Fruit fly (Drosophila melanogaster) whole organism, embryonic: ENCODE results near the gene tst.

Source experiments
- Atf6 ChIP-seq: fragments of 200-800 bp; sonication (Bioruptor generic); IDR thresholded peaks from 2 replicates; pipeline ENCODE4 v1.3.6; 2022; ENCODE audit warnings: missing biosample characterization, missing genetic modification characterization
- CG10366 ChIP-seq: fragments of 200-800 bp; sonication (Bioruptor generic); IDR thresholded peaks from 2 replicates; pipeline ENCODE4 v1.3.6; 2022; ENCODE audit warnings: missing biosample characterization, missing genetic modification characterization
- CG11093 ChIP-seq: fragments of 200-800 bp; sonication (Bioruptor generic); IDR thresholded peaks from 3 replicates; pipeline ENCODE4 v1.3.6; 2022; ENCODE audit warnings: missing biosample characterization, missing genetic modification characterization
- CG11398 ChIP-seq: fragments of 200-800 bp; sonication (Bioruptor generic); optimal IDR thresholded peaks from 2 replicates; lab custom pipeline; 2016; ENCODE audit warnings: missing biosample characterization, missing genetic modification characterization
- CG11560 ChIP-seq: fragments of 200-800 bp; sonication (Bioruptor generic); IDR thresholded peaks from 3 replicates; pipeline ENCODE4 v1.3.6; 2022; ENCODE audit warnings: missing biosample characterization, missing genetic modification characterization
- CG11695 ChIP-seq: fragments of 200-800 bp; sonication (Bioruptor generic); IDR thresholded peaks from 3 replicates; pipeline ENCODE4 v1.3.6; 2022; ENCODE audit warnings: missing biosample characterization, missing genetic modification characterization
- CG11696 ChIP-seq: fragments of 200-800 bp; sonication (Bioruptor generic); IDR thresholded peaks from 2 replicates; pipeline ENCODE4 v1.3.6; 2022; ENCODE audit warnings: missing biosample characterization, missing genetic modification characterization
- CG12219 ChIP-seq: fragments of 200-800 bp; sonication (Bioruptor generic); optimal IDR thresholded peaks from 3 replicates; lab custom pipeline; 2018; ENCODE audit warnings: missing biosample characterization, mild to moderate bottlenecking, missing genetic modification characterization
- CG12942 ChIP-seq: fragments of 200-800 bp; sonication (Bioruptor generic); optimal IDR thresholded peaks from 3 replicates; lab custom pipeline; 2016; ENCODE audit warnings: missing biosample characterization, missing genetic modification characterization
- CG14667 ChIP-seq: fragments of 200-800 bp; sonication (Bioruptor generic); IDR thresholded peaks from 2 replicates; pipeline ENCODE4 v1.3.6; 2022; ENCODE audit warnings: missing biosample characterization, missing genetic modification characterization
- CG14710 ChIP-seq: fragments of 200-800 bp; sonication (Bioruptor generic); optimal IDR thresholded peaks from 3 replicates; lab custom pipeline; 2019; ENCODE audit warnings: missing biosample characterization, mild to moderate bottlenecking, missing genetic modification characterization, moderate library complexity
- CG1529 ChIP-seq: fragments of 200-800 bp; sonication (Bioruptor generic); optimal IDR thresholded peaks from 3 replicates; lab custom pipeline; 2018; ENCODE audit warnings: missing biosample characterization, missing genetic modification characterization
- CG15514 ChIP-seq: fragments of 200-800 bp; sonication (Bioruptor generic); optimal IDR thresholded peaks from 3 replicates; lab custom pipeline; 2017; ENCODE audit warnings: missing biosample characterization, missing genetic modification characterization, mild to moderate bottlenecking, moderate library complexity, missing genetic modification reagents
- CG15696 ChIP-seq: fragments of 200-800 bp; sonication (Bioruptor generic); optimal IDR thresholded peaks from 2 replicates; lab custom pipeline; 2019; ENCODE audit warnings: missing biosample characterization, mild to moderate bottlenecking, missing genetic modification characterization, moderate library complexity
- CG17359 ChIP-seq: fragments of 200-800 bp; sonication (Bioruptor generic); optimal IDR thresholded peaks from 3 replicates; lab custom pipeline; 2018; ENCODE audit warnings: missing biosample characterization, mild to moderate bottlenecking, missing genetic modification characterization, moderate library complexity
- CG2712 ChIP-seq: fragments of 200-800 bp; optimal IDR thresholded peaks from 3 replicates; lab custom pipeline; 2019; ENCODE audit warnings: missing biosample characterization, mild to moderate bottlenecking, missing genetic modification characterization, moderate library complexity
- CG31224 ChIP-seq: fragments of 200-800 bp; sonication (Bioruptor generic); IDR thresholded peaks from 2 replicates; pipeline ENCODE4 v1.3.6; 2022; ENCODE audit warnings: missing biosample characterization, missing genetic modification characterization
- CG3163 ChIP-seq: fragments of 200-800 bp; sonication (Bioruptor generic); optimal IDR thresholded peaks from 3 replicates; lab custom pipeline; 2016; ENCODE audit warnings: missing biosample characterization, missing genetic modification characterization
- CG32532 ChIP-seq: fragments of 200-800 bp; sonication (Bioruptor generic); IDR thresholded peaks from 2 replicates; pipeline ENCODE4 v1.3.6; 2022; ENCODE audit warnings: missing biosample characterization, missing genetic modification characterization
- CG3726 ChIP-seq: fragments of 200-800 bp; sonication (Bioruptor generic); IDR thresholded peaks from 3 replicates; pipeline ENCODE4, ENCODE4 v1.3.6; 2022; ENCODE audit warnings: missing biosample characterization, missing genetic modification characterization
- CG4404 ChIP-seq: fragments of 200-800 bp; sonication (Bioruptor generic); IDR thresholded peaks from 2 replicates; pipeline ENCODE4 v1.3.6; 2022; ENCODE audit warnings: missing biosample characterization, missing genetic modification characterization
- CG4820 ChIP-seq: fragments of 200-800 bp; sonication (Bioruptor generic); optimal IDR thresholded peaks from 3 replicates; lab custom pipeline; 2016; ENCODE audit warnings: missing biosample characterization, missing genetic modification characterization
- CG6689 ChIP-seq: fragments of 200-800 bp; sonication (Bioruptor generic); IDR thresholded peaks from 2 replicates; pipeline ENCODE4 v1.3.6; 2022; ENCODE audit warnings: missing biosample characterization, missing genetic modification characterization
- Camta ChIP-seq: fragments of 200-800 bp; sonication (Bioruptor generic); optimal IDR thresholded peaks from 2 replicates; lab custom pipeline; 2016; ENCODE audit warnings: missing biosample characterization, missing genetic modification characterization
- Dbx ChIP-seq: fragments of 200-800 bp; sonication (Bioruptor generic); IDR thresholded peaks from 3 replicates; pipeline ENCODE4 v1.3.6; 2022; ENCODE audit warnings: missing biosample characterization, missing genetic modification characterization
- Jarid2 ChIP-seq: fragments of 200-800 bp; sonication (Bioruptor generic); optimal IDR thresholded peaks from 3 replicates; lab custom pipeline; 2017; ENCODE audit warnings: mild to moderate bottlenecking, missing biosample characterization, missing genetic modification reagents, missing genetic modification characterization
- Meics ChIP-seq: fragments of 200-800 bp; sonication (Bioruptor generic); optimal IDR thresholded peaks from 2 replicates; lab custom pipeline; 2017; ENCODE audit warnings: missing biosample characterization, mild to moderate bottlenecking, missing genetic modification characterization
- NK7.1 ChIP-seq: fragments of 200-800 bp; sonication (Bioruptor generic); optimal IDR thresholded peaks from 3 replicates; lab custom pipeline; 2016; ENCODE audit warnings: missing biosample characterization, missing genetic modification characterization
- Oli ChIP-seq: fragments of 200-800 bp; sonication (Bioruptor generic); optimal IDR thresholded peaks from 2 replicates; lab custom pipeline; 2018; ENCODE audit warnings: missing biosample characterization, mild to moderate bottlenecking, missing genetic modification characterization, moderate library complexity
- YL-1 ChIP-seq: fragments of 200-800 bp; sonication (Bioruptor generic); optimal IDR thresholded peaks from 3 replicates; lab custom pipeline; 2017; ENCODE audit warnings: missing biosample characterization, mild to moderate bottlenecking, missing genetic modification characterization
- ab ChIP-seq: fragments of 200-800 bp; sonication (Bioruptor generic); optimal IDR thresholded peaks from 2 replicates; lab custom pipeline; 2016; ENCODE audit warnings: missing biosample characterization, missing genetic modification characterization
- bsh ChIP-seq, 2 experiments: fragments of 200-800 bp; sonication (Bioruptor generic); optimal IDR thresholded peaks; 2 replicates each; lab custom pipeline; 2017 to 2018; ENCODE audit warnings: mild to moderate bottlenecking in 2 of 2, missing biosample characterization in 2 of 2, missing genetic modification characterization in 2 of 2, moderate library complexity in 1 of 2
- cato ChIP-seq: fragments of 200-800 bp; sonication (Bioruptor generic); optimal IDR thresholded peaks from 2 replicates; lab custom pipeline; 2016; ENCODE audit warnings: missing biosample characterization, missing genetic modification characterization, borderline replicate concordance
- chm ChIP-seq: fragments of 200-800 bp; sonication (Bioruptor generic); IDR thresholded peaks from 2 replicates; pipeline ENCODE4 v1.3.6; 2022; ENCODE audit warnings: missing biosample characterization, missing genetic modification characterization
- corto ChIP-seq: fragments of 200-800 bp; sonication (Bioruptor generic); optimal IDR thresholded peaks from 2 replicates; lab custom pipeline; 2016; ENCODE audit warnings: missing biosample characterization, mild to moderate bottlenecking, missing genetic modification characterization, moderate library complexity
- dpn ChIP-seq, 2 experiments: fragments of 200-800 bp; sonication (Bioruptor generic); optimal IDR thresholded peaks; 3 replicates each; lab custom pipeline; 2016; ENCODE audit warnings: missing biosample characterization in 2 of 2, missing genetic modification characterization in 2 of 2
- fd96Cb ChIP-seq: fragments of 200-800 bp; sonication (Bioruptor generic); optimal IDR thresholded peaks from 2 replicates; lab custom pipeline; 2018; ENCODE audit warnings: missing biosample characterization, mild to moderate bottlenecking, missing genetic modification characterization, moderate library complexity
- hb ChIP-seq: fragments of 200-800 bp; sonication (Bioruptor generic); IDR thresholded peaks from 3 replicates; pipeline ENCODE4 v1.3.6; 2022; ENCODE audit warnings: missing biosample characterization, missing genetic modification characterization; ENCODE audit not compliant: partially characterized antibody
- jumu ChIP-seq: fragments of 200-800 bp; sonication (Bioruptor generic); optimal IDR thresholded peaks from 3 replicates; lab custom pipeline; 2016; ENCODE audit warnings: missing biosample characterization, missing genetic modification characterization
- klu ChIP-seq: fragments of 200-800 bp; sonication (Bioruptor generic); IDR thresholded peaks from 2 replicates; pipeline ENCODE4 v1.3.6; 2022; ENCODE audit warnings: missing biosample characterization, missing genetic modification characterization
- kni ChIP-seq: fragments of 200-800 bp; sonication (Bioruptor generic); optimal IDR thresholded peaks from 3 replicates; lab custom pipeline; 2017; ENCODE audit warnings: mild to moderate bottlenecking, missing biosample characterization, missing genetic modification reagents, missing genetic modification characterization
- lilli ChIP-seq: fragments of 200-800 bp; sonication (Bioruptor generic); optimal IDR thresholded peaks from 3 replicates; lab custom pipeline; 2016; ENCODE audit warnings: missing biosample characterization, missing genetic modification characterization
- lmd ChIP-seq: fragments of 200-800 bp; sonication (Bioruptor generic); IDR thresholded peaks from 2 replicates; pipeline ENCODE4 v1.3.6; 2022; ENCODE audit warnings: missing biosample characterization, missing genetic modification characterization
- mld ChIP-seq: fragments of 200-800 bp; sonication (Bioruptor generic); IDR thresholded peaks from 3 replicates; pipeline ENCODE4 v1.3.6; 2022; ENCODE audit warnings: missing biosample characterization, missing genetic modification characterization; ENCODE audit not compliant: partially characterized antibody
- nmo ChIP-seq: fragments of 200-800 bp; sonication (Bioruptor generic); optimal IDR thresholded peaks from 2 replicates; lab custom pipeline; 2018; ENCODE audit warnings: missing biosample characterization, mild to moderate bottlenecking, missing genetic modification characterization, moderate library complexity
- phol ChIP-seq: fragments of 200-800 bp; sonication (Bioruptor generic); optimal IDR thresholded peaks from 3 replicates; lab custom pipeline; 2018; ENCODE audit warnings: missing biosample characterization, mild to moderate bottlenecking, missing genetic modification characterization, moderate library complexity
- sqz ChIP-seq: fragments of 200-800 bp; sonication (Bioruptor generic); optimal IDR thresholded peaks from 3 replicates; lab custom pipeline; 2018; ENCODE audit warnings: missing biosample characterization, mild to moderate bottlenecking, missing genetic modification characterization
- tna ChIP-seq: fragments of 200-800 bp; sonication (Bioruptor generic); IDR thresholded peaks from 2 replicates; pipeline ENCODE4 v1.3.6; 2022; ENCODE audit warnings: missing biosample characterization, missing genetic modification characterization; ENCODE audit not compliant: partially characterized antibody
- twi ChIP-seq: fragments of 200-800 bp; optimal IDR thresholded peaks from 2 replicates; lab custom pipeline; 2019; ENCODE audit warnings: missing biosample characterization, mild to moderate bottlenecking, missing genetic modification characterization, moderate library complexity
- zfh1 ChIP-seq: fragments of 200-800 bp; sonication (Bioruptor generic); IDR thresholded peaks from 3 replicates; pipeline ENCODE4 v1.3.6; 2022; ENCODE audit warnings: missing biosample characterization, missing genetic modification characterization

Gene tst

DNA sequence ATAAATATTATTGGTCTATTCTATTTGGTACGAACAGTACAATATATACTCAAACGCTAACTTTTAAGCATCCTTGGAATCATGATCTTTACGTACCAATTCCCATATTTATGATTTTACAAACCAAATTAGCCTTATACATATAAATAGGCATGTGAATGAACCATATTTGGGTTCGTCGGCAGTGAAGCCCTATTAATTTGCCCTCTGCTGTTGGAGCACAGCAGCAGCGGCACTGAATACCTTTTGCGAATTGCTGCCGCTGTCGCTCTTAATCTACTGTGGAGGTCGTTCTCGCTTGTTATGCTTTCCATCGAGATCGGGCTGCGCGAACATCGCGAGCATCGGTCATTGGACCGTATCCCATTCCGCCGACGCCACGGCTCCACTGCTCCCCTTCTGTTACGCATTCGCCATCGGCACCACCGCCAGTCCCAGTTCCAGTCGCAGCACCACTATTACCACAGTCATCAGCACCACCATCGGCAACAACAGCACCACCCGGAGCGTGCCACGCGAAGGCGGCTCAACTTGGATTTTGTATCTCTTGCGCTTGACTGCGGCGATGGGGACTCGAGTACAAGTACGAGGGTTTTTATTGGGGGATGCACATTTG is 15.9 kb upstream of the tst start (continued):
- TF ChIP-seq corto (GFP tag; lab: Kevin White, UChicago), result peak; percentile 48
- TF ChIP-seq CG4820, result no peak
- TF ChIP-seq CG14667 (GFP tag; lab: Robert Waterston, UW), result no peak
- peak; percentile 45; the same call in 1 of the 3 replicates for TF ChIP-seq CG11695
- TF ChIP-seq CG15514 (GFP tag; lab: Kevin White, UChicago), result no peak
- TF ChIP-seq CG12942 (GFP tag; lab: Kevin White, UChicago), result no peak
- peak; percentile 16 for TF ChIP-seq CG2712 (tag; lab: Kevin White, UChicago)
- peak; percentile 19 for TF ChIP-seq phol (tag; lab: Kevin White, UChicago)
- TF ChIP-seq ab (GFP tag; lab: Kevin White, UChicago), result no peak
- peak; percentile 38 for TF ChIP-seq Meics (GFP tag; lab: Kevin White, UChicago)
- TF ChIP-seq klu (GFP tag; lab: Robert Waterston, UW), result no peak
- TF ChIP-seq sqz, result no peak
- no peak for TF ChIP-seq kni
- TF ChIP-seq zfh1, result 0 out of 3 replicates have a peak, but pooled peaks have one; percentile 13
- TF ChIP-seq CG31224 (GFP tag; lab: Robert Waterston, UW), result 0 out of 2 replicates have a peak, but pooled peaks have one; percentile 25
- no peak for TF ChIP-seq Jarid2 (GFP tag; lab: Kevin White, UChicago)
- TF ChIP-seq Camta, result no peak
- TF ChIP-seq tna (GFP tag; lab: Robert Waterston, UW), result no peak
- TF ChIP-seq mld (GFP tag; lab: Robert Waterston, UW), result no peak
- peak; percentile 14; the same call in 1 of the 2 replicates for TF ChIP-seq CG6689 (GFP tag; lab: Robert Waterston, UW)
- TF ChIP-seq CG11398, result no peak
- no peak for TF ChIP-seq CG1529 (GFP tag; lab: Kevin White, UChicago)
- TF ChIP-seq fd96Cb, result peak; percentile 3
- TF ChIP-seq CG3726 (GFP tag; lab: Robert Waterston, UW), result 0 out of 3 replicates have a peak, but pooled peaks have one; percentile 4
- peak; percentile 13 to 56 for TF ChIP-seq bsh (GFP tag; optimal IDR thresholded peaks at IDR 0.05; lab: Kevin White, UChicago)
- TF ChIP-seq CG11696 (GFP tag; lab: Robert Waterston, UW), result peak; percentile 79
- TF ChIP-seq CG32532, result no peak; the same call in 1 of the 2 replicates
- TF ChIP-seq dpn (GFP tag; optimal IDR thresholded peaks at IDR 0.05; lab: Kevin White, UChicago), result peak in 1 of 2 experiments; percentile 11
- peak; percentile 14 for TF ChIP-seq lilli (GFP tag; lab: Kevin White, UChicago)
- TF ChIP-seq CG11093 (GFP tag; lab: Robert Waterston, UW), result no peak
- peak; percentile 54; the same call in 1 of the 2 replicates for TF ChIP-seq chm (GFP tag; lab: Robert Waterston, UW)
- TF ChIP-seq hb (GFP tag; lab: Robert Waterston, UW), result no peak
- TF ChIP-seq Oli (tag; lab: Kevin White, UChicago), result peak; percentile 21
- no peak for TF ChIP-seq CG3163 (GFP tag; lab: Kevin White, UChicago)
- no peak for TF ChIP-seq NK7.1 (GFP tag; lab: Kevin White, UChicago)
- no peak for TF ChIP-seq CG14710 (tag; lab: Kevin White, UChicago)
- TF ChIP-seq twi, result no peak
- TF ChIP-seq CG4404 (GFP tag; lab: Robert Waterston, UW), result no peak
- TF ChIP-seq YL-1 (GFP tag; lab: Kevin White, UChicago), result no peak
- TF ChIP-seq lmd, result peak; percentile 15; the same call in 1 of the 2 replicates
- TF ChIP-seq CG17359 (tag; lab: Kevin White, UChicago), result peak; percentile 20
- peak; percentile 16; the same call in 1 of the 3 replicates for TF ChIP-seq Dbx
- TF ChIP-seq cato (GFP tag; lab: Kevin White, UChicago), result no peak
- TF ChIP-seq Atf6 (GFP tag; lab: Robert Waterston, UW), result peak; percentile 61
- TF ChIP-seq CG11560 (tag; lab: Robert Waterston, UW), result no peak
- no peak for TF ChIP-seq CG15696 (tag; lab: Kevin White, UChicago)
- TF ChIP-seq CG12219 (GFP tag; lab: Kevin White, UChicago), result no peak
- no peak for TF ChIP-seq nmo (GFP tag; lab: Kevin White, UChicago)
- no peak for TF ChIP-seq jumu
- peak; percentile 15; the same call in 1 of the 2 replicates for TF ChIP-seq CG10366 (GFP tag; lab: Robert Waterston, UW)
